Worm (Caenorhabditis elegans) whole organism, L4/young adult: ENCODE results near the gene gab-1.

Experiments
- dao-5 ChIP-seq: sonication (generic microtip); optimal IDR thresholded peaks from 2 replicates; lab custom pipeline; 2016; ENCODE audit warnings: missing genotype, missing genetic modification characterization, moderate library complexity, missing compliant biosample characterization
- him-1 ChIP-seq: sonication (generic microtip); optimal IDR thresholded peaks from 2 replicates; lab custom pipeline; 2016; ENCODE audit warnings: missing genotype, missing genetic modification reagents, missing genetic modification characterization, missing compliant biosample characterization

DNA sequence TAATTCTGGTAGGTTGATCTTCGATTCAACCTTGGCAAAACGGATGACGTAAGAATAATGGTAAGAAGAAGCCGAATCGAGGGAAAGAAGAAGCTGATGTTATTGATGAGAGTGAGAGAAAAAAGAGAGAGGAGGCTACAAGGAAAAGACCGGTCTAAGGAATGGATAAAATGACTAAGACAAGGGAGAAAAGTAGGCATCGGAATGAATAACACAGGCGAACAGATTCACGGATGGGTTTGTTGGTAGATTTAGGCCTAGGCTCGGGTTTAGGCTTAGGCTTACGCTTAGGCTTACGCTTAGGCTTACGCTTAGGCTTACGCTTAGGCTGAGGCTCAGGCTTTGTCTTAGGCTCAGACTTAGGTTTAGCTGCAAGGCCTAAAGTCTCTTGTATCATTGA is 18.9 kb upstream of the gab-1 start, which contains the start of gene agmo-1:
- TF ChIP-seq him-1 (tag; lab: Kevin White, UChicago) (no peak), dao-5 (tag; lab: Kevin White, UChicago) (no peak)
